Worm (Caenorhabditis elegans) whole organism, young adult: ENCODE measurements around the gene E02H4.5.

Experiments used
- B0035.1 ChIP-seq: sonication (generic microtip); optimal IDR thresholded peaks from 2 replicates; lab custom pipeline; 2016; ENCODE audit warnings: missing genetic modification characterization, mild to moderate bottlenecking, missing compliant biosample characterization, missing genotype, missing genetic modification reagents
- B0261.1 ChIP-seq: sonication (generic microtip); optimal IDR thresholded peaks from 2 replicates; lab custom pipeline; 2016; ENCODE audit warnings: mild to moderate bottlenecking, missing genetic modification characterization, moderate library complexity, missing compliant biosample characterization
- F39B2.1 ChIP-seq: fragments of 200-800 bp; sonication (Bioruptor generic); IDR thresholded peaks from 2 replicates; pipeline ENCODE4 v1.3.6; 2022; ENCODE audit warnings: missing genetic modification reagents, missing genetic modification characterization, missing compliant biosample characterization
- F57C9.4 ChIP-seq: sonication (generic microtip); optimal IDR thresholded peaks from 2 replicates; lab custom pipeline; 2017; ENCODE audit warnings: mild to moderate bottlenecking, missing genetic modification characterization, missing compliant biosample characterization
- K12H6.12 ChIP-seq: fragments of 200-800 bp; sonication (Bioruptor generic); optimal IDR thresholded peaks from 2 replicates; lab custom pipeline; 2018; ENCODE audit warnings: mild to moderate bottlenecking, missing genetic modification characterization, missing compliant biosample characterization
- T07F8.4 ChIP-seq: sonication (generic microtip); optimal IDR thresholded peaks from 2 replicates; lab custom pipeline; 2016; ENCODE audit warnings: mild to moderate bottlenecking, missing genetic modification characterization, moderate library complexity, missing compliant biosample characterization
- akir-1 ChIP-seq: fragments of 200-800 bp; sonication (Bioruptor generic); optimal IDR thresholded peaks from 2 replicates; lab custom pipeline; 2018; ENCODE audit warnings: mild to moderate bottlenecking, missing genetic modification characterization, moderate library complexity, missing compliant biosample characterization
- aptf-2 ChIP-seq: fragments of 200-800 bp; sonication (Bioruptor generic); conservative IDR thresholded peaks from 2 replicates; pipeline ENCODE4 v1.3.6; 2022; ENCODE audit warnings: missing genetic modification reagents, missing genetic modification characterization, missing compliant biosample characterization
- atf-7 ChIP-seq: sonication (generic microtip); optimal IDR thresholded peaks from 2 replicates; lab custom pipeline; 2017; ENCODE audit warnings: mild to moderate bottlenecking, missing genetic modification characterization, missing compliant biosample characterization
- attf-5 ChIP-seq: fragments of 200-800 bp; sonication (Bioruptor generic); optimal IDR thresholded peaks from 2 replicates; lab custom pipeline; 2018; ENCODE audit warnings: mild to moderate bottlenecking, missing genetic modification characterization, missing compliant biosample characterization
- ccch-3 ChIP-seq: fragments of 200-800 bp; sonication (Bioruptor generic); optimal IDR thresholded peaks from 2 replicates; lab custom pipeline; 2018; ENCODE audit warnings: mild to moderate bottlenecking, missing genetic modification characterization, missing compliant biosample characterization
- ceh-100 ChIP-seq: fragments of 200-800 bp; sonication (Bioruptor generic); IDR thresholded peaks from 2 replicates; pipeline ENCODE4 v1.3.6; 2022; ENCODE audit warnings: missing genetic modification reagents, missing genetic modification characterization, missing compliant biosample characterization
- ceh-27 ChIP-seq: fragments of 200-800 bp; sonication (Bioruptor generic); optimal IDR thresholded peaks from 2 replicates; lab custom pipeline; 2018; ENCODE audit warnings: mild to moderate bottlenecking, missing genetic modification characterization, moderate library complexity, missing compliant biosample characterization
- ceh-58 ChIP-seq: fragments of 200-800 bp; sonication (Bioruptor generic); IDR thresholded peaks from 2 replicates; pipeline ENCODE4 v1.3.6; 2022; ENCODE audit warnings: missing genetic modification characterization, missing compliant biosample characterization
- die-1 ChIP-seq: sonication (generic microtip); optimal IDR thresholded peaks from 2 replicates; lab custom pipeline; 2016; ENCODE audit warnings: missing genotype, mild to moderate bottlenecking, missing genetic modification characterization, missing compliant biosample characterization
- dpff-1 ChIP-seq: sonication (generic microtip); optimal IDR thresholded peaks from 2 replicates; lab custom pipeline; 2017; ENCODE audit warnings: mild to moderate bottlenecking, missing genetic modification characterization, missing compliant biosample characterization
- egl-18 ChIP-seq: fragments of 200-800 bp; sonication (Bioruptor generic); IDR thresholded peaks from 2 replicates; pipeline ENCODE4 v1.3.6; 2022; ENCODE audit warnings: missing genetic modification reagents, missing genetic modification characterization, missing compliant biosample characterization
- egl-44 ChIP-seq: fragments of 200-800 bp; sonication (Bioruptor generic); IDR thresholded peaks from 2 replicates; pipeline ENCODE4 v1.3.6; 2022; ENCODE audit warnings: missing genetic modification reagents, missing genetic modification characterization, missing compliant biosample characterization
- hmg-1.2 ChIP-seq: fragments of 200-800 bp; sonication (Bioruptor generic); IDR thresholded peaks from 2 replicates; pipeline ENCODE4 v1.3.6; 2022; ENCODE audit warnings: missing genetic modification reagents, missing genetic modification characterization, missing compliant biosample characterization
- hmg-20 ChIP-seq: fragments of 200-800 bp; sonication (Bioruptor generic); IDR thresholded peaks from 2 replicates; pipeline ENCODE4 v1.3.6; 2022; ENCODE audit warnings: missing genetic modification reagents, missing genetic modification characterization, missing compliant biosample characterization
- lin-54 ChIP-seq: fragments of 200-800 bp; sonication (Bioruptor generic); optimal IDR thresholded peaks from 2 replicates; lab custom pipeline; 2018; ENCODE audit warnings: mild to moderate bottlenecking, missing genetic modification characterization, missing compliant biosample characterization
- lir-1 ChIP-seq: fragments of 200-800 bp; sonication (Bioruptor generic); conservative IDR thresholded peaks from 2 replicates; pipeline ENCODE4 v1.3.6; 2022; ENCODE audit warnings: missing genetic modification reagents, missing genetic modification characterization, missing compliant biosample characterization
- lsl-1 ChIP-seq: fragments of 200-800 bp; sonication (Bioruptor generic); optimal IDR thresholded peaks from 2 replicates; lab custom pipeline; 2018; ENCODE audit warnings: mild to moderate bottlenecking, missing genetic modification characterization, moderate library complexity, missing compliant biosample characterization
- madf-3 ChIP-seq: fragments of 200-800 bp; sonication (Bioruptor generic); IDR thresholded peaks from 2 replicates; pipeline ENCODE4 v1.3.6; 2022; ENCODE audit warnings: missing genetic modification reagents, missing genetic modification characterization, missing compliant biosample characterization
- madf-6 ChIP-seq: fragments of 200-800 bp; sonication (Bioruptor generic); IDR thresholded peaks from 2 replicates; pipeline ENCODE4 v1.3.6; 2022; ENCODE audit warnings: missing genetic modification reagents, missing genetic modification characterization, missing compliant biosample characterization
- mcd-1 ChIP-seq: fragments of 200-800 bp; sonication (Bioruptor generic); IDR thresholded peaks from 2 replicates; pipeline ENCODE4 v1.3.6; 2022; ENCODE audit warnings: missing genetic modification reagents, missing genetic modification characterization, missing compliant biosample characterization
- nhr-80 ChIP-seq: sonication (generic microtip); optimal IDR thresholded peaks from 2 replicates; lab custom pipeline; 2016; ENCODE audit warnings: missing genetic modification characterization, missing compliant biosample characterization
- rec-8 ChIP-seq, 2 experiments: sonication (generic microtip); optimal IDR thresholded peaks; 2 replicates each; lab custom pipeline; 2016; ENCODE audit warnings: mild to moderate bottlenecking in 2 of 2, missing genetic modification characterization in 2 of 2, missing genetic modification reagents in 2 of 2, missing genotype in 2 of 2, missing biosample characterization in 1 of 2, missing compliant biosample characterization in 1 of 2, moderate library complexity in 1 of 2
- sdz-38 ChIP-seq: sonication (generic microtip); optimal IDR thresholded peaks from 2 replicates; lab custom pipeline; 2016; ENCODE audit warnings: missing genotype, missing genetic modification characterization, missing compliant biosample characterization
- snpc-3.4 ChIP-seq: sonication (generic microtip); optimal IDR thresholded peaks from 2 replicates; lab custom pipeline; 2017; ENCODE audit warnings: missing genetic modification characterization, mild to moderate bottlenecking, missing compliant biosample characterization, antibody characterized with exemption, moderate library complexity, missing genotype, missing genetic modification reagents
- sptf-2 ChIP-seq: fragments of 200-800 bp; sonication (Bioruptor generic); optimal IDR thresholded peaks from 2 replicates; lab custom pipeline; 2018; ENCODE audit warnings: mild to moderate bottlenecking, missing genetic modification characterization, missing compliant biosample characterization
- tbp1 ChIP-seq: fragments of 200-800 bp; sonication (Bioruptor generic); optimal IDR thresholded peaks from 2 replicates; lab custom pipeline; 2018; ENCODE audit warnings: mild to moderate bottlenecking, missing genetic modification characterization, missing compliant biosample characterization
- tbx-9 ChIP-seq: sonication (generic microtip); optimal IDR thresholded peaks from 2 replicates; lab custom pipeline; 2016; ENCODE audit warnings: borderline replicate concordance, missing genetic modification characterization, inconsistent platforms, missing compliant biosample characterization
- tlf-1 ChIP-seq: fragments of 200-800 bp; sonication (Bioruptor generic); optimal IDR thresholded peaks from 2 replicates; lab custom pipeline; 2018; ENCODE audit warnings: mild to moderate bottlenecking, missing genetic modification characterization, missing compliant biosample characterization
- unc-130 ChIP-seq: sonication (generic microtip); optimal IDR thresholded peaks from 2 replicates; lab custom pipeline; 2016; ENCODE audit warnings: missing genetic modification reagents, missing genetic modification characterization, missing compliant biosample characterization
- unc-62 ChIP-seq: fragments of 150-350 bp; optimal IDR thresholded peaks from 2 replicates; lab custom pipeline; 2014; ENCODE audit warnings: missing biosample characterization, missing genetic modification reagents, missing genetic modification characterization
- ztf-25 ChIP-seq: fragments of 200-800 bp; sonication (Bioruptor generic); IDR thresholded peaks from 2 replicates; pipeline ENCODE4 v1.3.6; 2022; ENCODE audit warnings: missing genetic modification reagents, missing genetic modification characterization, missing compliant biosample characterization

The E02H4.5 gene

DNA sequence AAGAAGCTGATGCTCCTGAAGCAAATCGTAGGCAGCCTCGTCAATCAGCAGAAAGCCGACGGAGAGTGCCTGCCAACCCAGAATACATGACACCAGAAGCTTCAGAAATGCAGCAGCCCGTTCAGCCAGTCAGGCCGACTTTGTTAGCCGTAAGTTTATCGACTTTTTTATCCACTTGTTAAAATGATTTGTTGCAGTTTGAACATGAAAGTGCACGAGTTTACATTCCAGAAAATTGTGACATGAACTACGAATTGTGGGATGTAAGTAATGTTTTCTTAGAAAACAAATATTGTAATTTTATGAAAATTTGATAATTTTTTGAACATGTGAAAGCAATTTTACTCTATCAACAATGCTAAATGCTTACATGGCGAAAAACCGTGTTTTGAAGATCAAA is 14.7 kb downstream of the E02H4.5 start (continued):
- no peak for TF ChIP-seq lsl-1 (GFP tag; lab: Kevin White, UChicago)

DNA sequence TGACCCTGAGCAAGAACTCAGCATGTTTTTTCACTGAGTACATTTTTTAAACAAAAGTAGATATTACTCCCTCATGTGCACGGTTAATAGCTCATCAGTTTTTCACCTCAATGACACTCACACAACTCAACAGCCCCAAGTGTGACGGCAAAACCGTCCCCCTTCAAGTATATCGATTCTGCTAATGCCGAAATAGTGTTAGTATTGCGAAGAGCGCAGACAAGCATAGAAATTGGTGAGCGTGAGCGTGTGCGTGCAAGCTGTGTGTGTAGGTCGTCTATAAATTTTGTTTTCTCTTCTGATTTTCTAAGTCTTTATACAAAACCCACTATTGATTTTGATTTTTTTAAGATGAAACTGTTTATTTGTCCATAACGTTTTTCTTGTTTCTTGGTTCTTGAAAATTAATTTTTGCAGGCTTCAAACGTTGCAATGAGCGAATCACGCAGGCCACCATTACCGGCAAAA is 16.6 kb downstream of the E02H4.5 start, which contains the start of gene K04C1.2:
TSS of gene K04C1.2 (plus strand) at position 418 of the 468 bp plus-strand sequence.
- peak; percentile 80; the same call in 1 of the 2 replicates for TF ChIP-seq hmg-1.2 (GFP tag; lab: Robert Waterston, UW)
- no peak for TF ChIP-seq akir-1 (GFP tag; lab: Kevin White, UChicago)
- no peak for TF ChIP-seq madf-6 (GFP tag; lab: Robert Waterston, UW)
- TF ChIP-seq ztf-25 (GFP tag; lab: Robert Waterston, UW): no peak
- no peak for TF ChIP-seq snpc-3.4 (tag; lab: Kevin White, UChicago)
- peak; percentile 22 for TF ChIP-seq nhr-80
- peak; percentile 36 for TF ChIP-seq K12H6.12 (tag; lab: Kevin White, UChicago)
- peak; percentile 58 for TF ChIP-seq ceh-27 (GFP tag; lab: Kevin White, UChicago)
- no peak for TF ChIP-seq atf-7 (tag; lab: Kevin White, UChicago)
- TF ChIP-seq lin-54: no peak
- TF ChIP-seq ccch-3 (GFP tag; lab: Kevin White, UChicago): no peak
- peak; percentile 5 for TF ChIP-seq tbp1 (GFP tag; lab: Kevin White, UChicago)
- no peak for TF ChIP-seq egl-18 (GFP tag; lab: Robert Waterston, UW)
- peak; percentile 62 for TF ChIP-seq attf-5 (GFP tag; lab: Kevin White, UChicago)
- no peak for TF ChIP-seq madf-3 (GFP tag; lab: Robert Waterston, UW)
- no peak for TF ChIP-seq T07F8.4
- no peak for TF ChIP-seq tbx-9
- no peak for TF ChIP-seq ceh-100 (GFP tag; lab: Robert Waterston, UW)
- TF ChIP-seq sptf-2 (GFP tag; lab: Kevin White, UChicago): no peak
- no peak for TF ChIP-seq unc-130 (GFP tag; lab: Kevin White, UChicago)
- no peak for TF ChIP-seq egl-44 (GFP tag; lab: Robert Waterston, UW)
- no peak for TF ChIP-seq unc-62 (GFP tag; lab: Kevin White, UChicago)
- TF ChIP-seq F57C9.4 (tag; lab: Kevin White, UChicago): no peak
- no peak for TF ChIP-seq dpff-1 (tag; lab: Kevin White, UChicago)
- TF ChIP-seq aptf-2 (GFP tag; lab: Robert Waterston, UW): no peak
- no peak for TF ChIP-seq B0261.1 (tag; lab: Kevin White, UChicago)
- no peak for TF ChIP-seq B0035.1 (tag; lab: Kevin White, UChicago)
- TF ChIP-seq rec-8 (tag; optimal IDR thresholded peaks at IDR 0.05; lab: Kevin White, UChicago): no peak
- no peak for TF ChIP-seq F39B2.1
- TF ChIP-seq lir-1 (GFP tag; lab: Robert Waterston, UW): peak; percentile 79
- TF ChIP-seq mcd-1 (GFP tag; lab: Robert Waterston, UW): no peak
- no peak for TF ChIP-seq sdz-38
- TF ChIP-seq ceh-58 (GFP tag; lab: Robert Waterston, UW): no peak
- TF ChIP-seq die-1: no peak
- TF ChIP-seq tlf-1 (GFP tag; lab: Kevin White, UChicago): no peak
- no peak for TF ChIP-seq hmg-20 (GFP tag; lab: Robert Waterston, UW)
- TF ChIP-seq, all 124 proteins: peak for 7
